Fruit fly (Drosophila melanogaster): ENCODE data around the gene D1.

The D1 gene

DNA sequence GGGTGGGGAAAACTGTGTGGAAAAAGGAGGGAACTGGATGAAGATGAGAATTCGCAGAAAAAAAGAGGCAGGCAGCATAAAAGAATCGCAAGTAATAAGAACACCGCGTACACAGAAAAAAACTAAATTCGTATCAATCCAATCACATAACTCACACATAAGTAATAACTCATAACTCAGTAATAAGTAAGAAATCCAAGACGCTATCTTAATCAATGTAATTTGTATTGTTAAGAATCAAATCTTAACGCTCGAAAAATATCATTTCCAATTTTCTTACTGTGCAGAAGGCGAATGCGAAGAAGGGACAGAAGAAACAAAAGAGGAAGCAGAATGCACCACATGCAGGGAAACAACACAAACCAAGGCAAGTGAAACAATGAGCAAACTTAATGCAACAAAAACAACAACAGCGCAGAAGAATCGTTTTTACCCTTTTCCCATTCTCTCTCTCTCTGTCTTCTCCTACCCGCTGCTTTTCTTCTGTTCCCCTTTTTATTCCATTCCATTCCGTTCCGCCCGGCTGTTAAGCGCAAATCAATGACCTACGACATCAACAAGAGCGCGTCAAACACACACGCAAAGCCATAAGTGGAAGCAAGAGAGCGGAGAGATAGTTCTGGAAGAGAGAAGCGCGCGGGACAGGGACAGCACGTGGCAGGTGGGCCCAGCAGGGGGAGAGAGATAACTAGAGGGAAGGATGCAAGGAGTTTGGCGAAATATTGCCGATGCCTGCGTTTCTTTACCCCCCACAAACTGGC lies 11.2 kb downstream of the D1 start:
- TF ChIP-seq CG12605 (GFP tag; IDR thresholded peaks at IDR 0.05) (peak; percentile 97), Pif1B (GFP tag; optimal IDR thresholded peaks at IDR 0.05) (peak; percentile 99), CG4496 (GFP tag; IDR thresholded peaks at IDR 0.05) (peak; percentile 98), Snoo (tag; optimal IDR thresholded peaks at IDR 0.05) (peak; percentile 99), CG10348 (GFP tag; IDR thresholded peaks at IDR 0.05) (peak; percentile 75; the same call in 1 of the 2 replicates), CG14655 (GFP tag; optimal IDR thresholded peaks at IDR 0.05) (peak; percentile 99), CG13204 (GFP tag; optimal IDR thresholded peaks at IDR 0.05) (peak; percentile 98), CG32121 (GFP tag; IDR thresholded peaks at IDR 0.05) (peak; percentile 88), CG8301 (tag; optimal IDR thresholded peaks at IDR 0.05) (peak; percentile 99), D1 (tag; optimal IDR thresholded peaks at IDR 0.05) (peak; percentile 99), EcR (GFP tag; optimal IDR thresholded peaks at IDR 0.05) (peak; percentile 98), CG34367 (tag; optimal IDR thresholded peaks at IDR 0.05) (peak; percentile 100), CG8159 (tag; optimal IDR thresholded peaks at IDR 0.05) (peak; percentile 100), CG15710 (tag; optimal IDR thresholded peaks at IDR 0.05) (peak; percentile 100), CG17806 (tag; optimal IDR thresholded peaks at IDR 0.05) (peak; percentile 100), Ets98B (GFP tag; IDR thresholded peaks at IDR 0.05) (peak; percentile 95), fd96Ca (GFP tag; IDR thresholded peaks at IDR 0.05) (peak; percentile 89), rn (GFP tag; IDR thresholded peaks at IDR 0.05) (peak; percentile 95), CG9948 (tag; optimal IDR thresholded peaks at IDR 0.05) (peak; percentile 100), Pif1A (GFP tag; optimal IDR thresholded peaks at IDR 0.05) (peak; percentile 99), gl (tag; optimal IDR thresholded peaks at IDR 0.05) (peak; percentile 99)

dm6 chr3R:9227944-9228343 lies 12.5 kb downstream of the D1 start:
- TF ChIP-seq Ets98B (GFP tag; IDR thresholded peaks at IDR 0.05) (peak; percentile 34; the same call in 1 of the 2 replicates), rn (GFP tag; IDR thresholded peaks at IDR 0.05) (no peak), CG9948 (tag; optimal IDR thresholded peaks at IDR 0.05) (no peak), CG32121 (GFP tag; IDR thresholded peaks at IDR 0.05) (0 out of 2 replicates have a peak, but pooled peaks have one; percentile 34), CG12605 (GFP tag; IDR thresholded peaks at IDR 0.05) (no peak), CG8301 (tag; optimal IDR thresholded peaks at IDR 0.05) (peak; percentile 69), CG34367 (tag; optimal IDR thresholded peaks at IDR 0.05) (no peak), CG14655 (GFP tag; optimal IDR thresholded peaks at IDR 0.05) (peak; percentile 51), fd96Ca (GFP tag; IDR thresholded peaks at IDR 0.05) (peak; percentile 39; the same call in 1 of the 3 replicates), Pif1A (GFP tag; optimal IDR thresholded peaks at IDR 0.05) (no peak), CG4496 (GFP tag; IDR thresholded peaks at IDR 0.05) (peak; percentile 77), EcR (GFP tag; optimal IDR thresholded peaks at IDR 0.05) (no peak)

- peak; percentile 94 for TF ChIP-seq Ets98B (GFP tag; IDR thresholded peaks at IDR 0.05)
- TF ChIP-seq CG9948 (tag; optimal IDR thresholded peaks at IDR 0.05) = peak; percentile 84
- TF ChIP-seq fd96Ca (GFP tag; IDR thresholded peaks at IDR 0.05) = peak; percentile 88
- peak; percentile 51 for TF ChIP-seq gl (tag; optimal IDR thresholded peaks at IDR 0.05)
- peak; percentile 88 for TF ChIP-seq CG10348 (GFP tag; IDR thresholded peaks at IDR 0.05)
- TF ChIP-seq EcR (GFP tag; optimal IDR thresholded peaks at IDR 0.05) = no peak
- peak; percentile 91 for TF ChIP-seq CG14655 (GFP tag; optimal IDR thresholded peaks at IDR 0.05)
- TF ChIP-seq CG34367 (tag; optimal IDR thresholded peaks at IDR 0.05) = peak; percentile 76
- peak; percentile 95 for TF ChIP-seq CG32121 (GFP tag; IDR thresholded peaks at IDR 0.05)
- peak; percentile 84 for TF ChIP-seq rn (GFP tag; IDR thresholded peaks at IDR 0.05)
- peak; percentile 83 for TF ChIP-seq CG8301 (tag; optimal IDR thresholded peaks at IDR 0.05)
- TF ChIP-seq CG15710 (tag; optimal IDR thresholded peaks at IDR 0.05) = peak; percentile 82
- peak; percentile 94 for TF ChIP-seq CG4496 (GFP tag; IDR thresholded peaks at IDR 0.05)
- peak; percentile 81 for TF ChIP-seq Pif1B (GFP tag; optimal IDR thresholded peaks at IDR 0.05)
- peak; percentile 88 for TF ChIP-seq CG17806 (tag; optimal IDR thresholded peaks at IDR 0.05)
- peak; percentile 91 for TF ChIP-seq CG12605 (GFP tag; IDR thresholded peaks at IDR 0.05)
- TF ChIP-seq D1 (tag; optimal IDR thresholded peaks at IDR 0.05) = peak; percentile 53
- TF ChIP-seq Pif1A (GFP tag; optimal IDR thresholded peaks at IDR 0.05) = peak; percentile 82
- peak; percentile 80 for TF ChIP-seq Snoo (tag; optimal IDR thresholded peaks at IDR 0.05)
- TF ChIP-seq CG13204 (GFP tag; optimal IDR thresholded peaks at IDR 0.05) = no peak
- TF ChIP-seq CG8159 (tag; optimal IDR thresholded peaks at IDR 0.05) = peak; percentile 87
These were observed 13.1 kb downstream of the D1 start for dm6 chr3R:9227330-9227729.

DNA sequence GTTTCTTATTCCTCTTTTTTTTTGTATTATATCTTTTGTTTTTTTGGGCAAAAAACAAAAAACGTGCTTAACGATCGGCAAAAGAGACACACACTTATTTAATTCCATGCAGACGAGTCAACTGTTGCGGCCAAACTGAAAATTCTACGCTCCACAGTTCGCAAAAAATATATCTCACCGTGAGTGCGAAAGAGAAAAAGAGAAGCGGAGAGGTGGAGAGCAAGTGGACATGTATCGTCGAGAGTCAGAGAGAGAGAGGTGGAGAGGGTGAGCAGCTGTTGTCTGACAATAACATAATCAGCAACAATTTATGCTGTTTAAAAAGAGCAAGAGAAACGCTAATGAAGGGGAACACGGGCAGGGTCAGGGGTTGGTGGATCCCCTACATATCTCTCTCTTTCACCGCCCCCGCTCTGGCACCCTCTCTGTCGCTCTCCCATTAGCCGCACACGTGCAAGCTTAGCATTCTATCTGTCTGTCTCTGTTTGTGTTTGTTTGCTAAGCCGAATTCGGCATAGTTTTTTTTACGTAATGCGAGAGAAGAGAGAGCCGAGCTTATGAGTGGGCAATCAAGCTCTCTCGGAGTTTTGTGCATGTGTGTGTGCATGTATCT lies 13.6 kb downstream of the D1 start:
- TF ChIP-seq EcR (GFP tag; optimal IDR thresholded peaks at IDR 0.05) = peak; percentile 81
- 0 out of 2 replicates have a peak, but pooled peaks have one; percentile 6 for TF ChIP-seq CG10348 (GFP tag; IDR thresholded peaks at IDR 0.05)
- no peak for TF ChIP-seq CG8159 (tag; optimal IDR thresholded peaks at IDR 0.05)

dm6 chr3R:9226146-9226545 lies 14.3 kb downstream of the D1 start:
- TF ChIP-seq rn (GFP tag; IDR thresholded peaks at IDR 0.05) (no peak), CG17806 (tag; optimal IDR thresholded peaks at IDR 0.05) (no peak), CG32121 (GFP tag; IDR thresholded peaks at IDR 0.05) (no peak), CG4496 (GFP tag; IDR thresholded peaks at IDR 0.05) (peak; percentile 71), CG34367 (tag; optimal IDR thresholded peaks at IDR 0.05) (peak; percentile 2), Ets98B (GFP tag; IDR thresholded peaks at IDR 0.05) (no peak), CG10348 (GFP tag; IDR thresholded peaks at IDR 0.05) (no peak), CG13204 (GFP tag; optimal IDR thresholded peaks at IDR 0.05) (peak; percentile 64), fd96Ca (GFP tag; IDR thresholded peaks at IDR 0.05) (no peak), CG8159 (tag; optimal IDR thresholded peaks at IDR 0.05) (no peak), gl (tag; optimal IDR thresholded peaks at IDR 0.05) (peak; percentile 43), Pif1A (GFP tag; optimal IDR thresholded peaks at IDR 0.05) (no peak), CG15710 (tag; optimal IDR thresholded peaks at IDR 0.05) (peak; percentile 15), EcR (GFP tag; optimal IDR thresholded peaks at IDR 0.05) (peak; percentile 75)
